Fruit fly (Drosophila melanogaster) whole organism, embryonic: ENCODE results near the gene CG6296.

Experiments
- Atf-2 ChIP-seq: fragments of 200-800 bp; sonication (Bioruptor generic); optimal IDR thresholded peaks from 2 replicates; lab custom pipeline; 2016; ENCODE audit warnings: missing biosample characterization, missing genetic modification characterization
- BtbVII ChIP-seq: fragments of 200-800 bp; sonication (Bioruptor generic); optimal IDR thresholded peaks from 3 replicates; lab custom pipeline; 2017; ENCODE audit warnings: missing biosample characterization, mild to moderate bottlenecking, missing genetic modification characterization
- CG10321 ChIP-seq: fragments of 200-800 bp; sonication (Bioruptor generic); IDR thresholded peaks from 2 replicates; pipeline ENCODE4 v1.3.6; 2022; ENCODE audit warnings: missing biosample characterization, missing genetic modification characterization
- CG10654 ChIP-seq: fragments of 200-800 bp; sonication (Bioruptor generic); optimal IDR thresholded peaks from 2 replicates; lab custom pipeline; 2016; ENCODE audit warnings: missing biosample characterization, missing genetic modification characterization
- CG11398 ChIP-seq: fragments of 200-800 bp; sonication (Bioruptor generic); optimal IDR thresholded peaks from 2 replicates; lab custom pipeline; 2016; ENCODE audit warnings: missing biosample characterization, missing genetic modification characterization
- CG12219 ChIP-seq: fragments of 200-800 bp; sonication (Bioruptor generic); optimal IDR thresholded peaks from 3 replicates; lab custom pipeline; 2018; ENCODE audit warnings: missing biosample characterization, mild to moderate bottlenecking, missing genetic modification characterization
- CG12769 ChIP-seq: fragments of 200-800 bp; sonication (Bioruptor generic); optimal IDR thresholded peaks from 2 replicates; lab custom pipeline; 2019; ENCODE audit warnings: missing biosample characterization, mild to moderate bottlenecking, missing genetic modification characterization, moderate library complexity
- CG13123 ChIP-seq: fragments of 200-800 bp; sonication (Bioruptor generic); optimal IDR thresholded peaks from 2 replicates; lab custom pipeline; 2016; ENCODE audit warnings: missing biosample characterization, missing genetic modification characterization
- CG13296 ChIP-seq: fragments of 200-800 bp; sonication (Bioruptor generic); optimal IDR thresholded peaks from 3 replicates; lab custom pipeline; 2018; ENCODE audit warnings: missing biosample characterization, mild to moderate bottlenecking, missing genetic modification characterization
- CG13624 ChIP-seq: fragments of 200-800 bp; sonication (Bioruptor generic); optimal IDR thresholded peaks from 2 replicates; lab custom pipeline; 2016; ENCODE audit warnings: missing biosample characterization, missing genetic modification characterization
- CG13894 ChIP-seq: fragments of 200-800 bp; sonication (Bioruptor generic); optimal IDR thresholded peaks from 3 replicates; lab custom pipeline; 2018; ENCODE audit warnings: missing biosample characterization, mild to moderate bottlenecking, missing genetic modification characterization, moderate library complexity
- CG16779 ChIP-seq: fragments of 200-800 bp; sonication (Bioruptor generic); IDR thresholded peaks from 2 replicates; pipeline ENCODE4 v1.3.6; 2022; ENCODE audit warnings: missing biosample characterization, missing genetic modification characterization
- CG17612 ChIP-seq: fragments of 200-800 bp; sonication (Bioruptor generic); IDR thresholded peaks from 2 replicates; pipeline ENCODE4 v1.3.6; 2022; ENCODE audit warnings: missing biosample characterization, missing genetic modification characterization
- CG18764 ChIP-seq: fragments of 200-800 bp; sonication (Bioruptor generic); optimal IDR thresholded peaks from 3 replicates; lab custom pipeline; 2016; ENCODE audit warnings: missing biosample characterization, missing genetic modification characterization
- CG2120 ChIP-seq: fragments of 200-800 bp; sonication (Bioruptor generic); optimal IDR thresholded peaks from 3 replicates; lab custom pipeline; 2016; ENCODE audit warnings: missing biosample characterization, missing genetic modification characterization
- CG2875 ChIP-seq: fragments of 200-800 bp; sonication (Bioruptor generic); optimal IDR thresholded peaks from 2 replicates; lab custom pipeline; 2017; ENCODE audit warnings: missing biosample characterization, mild to moderate bottlenecking, missing genetic modification characterization, missing genetic modification reagents
- CG30020 ChIP-seq: fragments of 200-800 bp; optimal IDR thresholded peaks from 2 replicates; lab custom pipeline; 2019; ENCODE audit warnings: missing biosample characterization, mild to moderate bottlenecking, missing genetic modification characterization, moderate library complexity
- CG30403 ChIP-seq: fragments of 200-800 bp; sonication (Bioruptor generic); optimal IDR thresholded peaks from 3 replicates; lab custom pipeline; 2016; ENCODE audit warnings: missing biosample characterization, missing genetic modification characterization
- CG31365 ChIP-seq: fragments of 200-800 bp; sonication (Bioruptor generic); optimal IDR thresholded peaks from 2 replicates; lab custom pipeline; 2018; ENCODE audit warnings: missing biosample characterization, mild to moderate bottlenecking, missing genetic modification characterization
- CG4707 ChIP-seq: fragments of 200-800 bp; sonication (Bioruptor generic); optimal IDR thresholded peaks from 2 replicates; lab custom pipeline; 2018; ENCODE audit warnings: missing biosample characterization, mild to moderate bottlenecking, missing genetic modification characterization, moderate library complexity
- CG5245 ChIP-seq: fragments of 200-800 bp; sonication (Bioruptor generic); optimal IDR thresholded peaks from 3 replicates; lab custom pipeline; 2016; ENCODE audit warnings: missing biosample characterization, missing genetic modification characterization
- CG9437 ChIP-seq: fragments of 200-800 bp; sonication (Bioruptor generic); optimal IDR thresholded peaks from 2 replicates; lab custom pipeline; 2018; ENCODE audit warnings: missing biosample characterization, mild to moderate bottlenecking, missing genetic modification characterization
- Chrac-16 ChIP-seq: fragments of 200-800 bp; sonication (Bioruptor generic); optimal IDR thresholded peaks from 3 replicates; lab custom pipeline; 2016; ENCODE audit warnings: missing biosample characterization, missing genetic modification characterization
- CrebB ChIP-seq: fragments of 200-800 bp; sonication (Bioruptor generic); optimal IDR thresholded peaks from 3 replicates; lab custom pipeline; 2018; ENCODE audit warnings: missing biosample characterization, mild to moderate bottlenecking, missing genetic modification characterization
- Dp ChIP-seq: fragments of 200-800 bp; sonication (Bioruptor generic); optimal IDR thresholded peaks from 2 replicates; lab custom pipeline; 2018; ENCODE audit warnings: missing biosample characterization, mild to moderate bottlenecking, missing genetic modification characterization, moderate library complexity
- Elba2 ChIP-seq: fragments of 200-800 bp; sonication (Bioruptor generic); optimal IDR thresholded peaks from 3 replicates; lab custom pipeline; 2016; ENCODE audit warnings: missing biosample characterization, missing genetic modification characterization
- Fer1 ChIP-seq: fragments of 200-800 bp; sonication (Bioruptor generic); optimal IDR thresholded peaks from 2 replicates; lab custom pipeline; 2017; ENCODE audit warnings: missing biosample characterization, mild to moderate bottlenecking, missing genetic modification characterization
- Hmx ChIP-seq: fragments of 200-800 bp; sonication (Bioruptor generic); optimal IDR thresholded peaks from 2 replicates; lab custom pipeline; 2016; ENCODE audit warnings: missing biosample characterization, missing genetic modification characterization
- Hsf ChIP-seq: fragments of 200-800 bp; sonication (Bioruptor generic); optimal IDR thresholded peaks from 3 replicates; lab custom pipeline; 2016; ENCODE audit warnings: missing biosample characterization, missing genetic modification characterization
- Nf-YB ChIP-seq: fragments of 200-800 bp; sonication (Bioruptor generic); optimal IDR thresholded peaks from 3 replicates; lab custom pipeline; 2019; ENCODE audit warnings: missing biosample characterization, mild to moderate bottlenecking, missing genetic modification characterization, moderate library complexity
- Stat92E ChIP-seq, 3 experiments: fragments of >200 bp in 2 of 3; fragments of 200-800 bp in 1 of 3; sonication (Bioruptor generic) in 1 of 3; optimal IDR thresholded peaks; 2 replicates each; lab custom pipeline; 2017 to 2019; ENCODE audit warnings: missing biosample characterization in 3 of 3, missing genetic modification characterization in 3 of 3, mild to moderate bottlenecking in 1 of 3, moderate library complexity in 1 of 3
- amos ChIP-seq: fragments of 200-800 bp; sonication (Bioruptor generic); IDR thresholded peaks from 2 replicates; pipeline ENCODE4 v1.3.6; 2022; ENCODE audit warnings: missing biosample characterization, missing genetic modification characterization; ENCODE audit not compliant: partially characterized antibody
- ase ChIP-seq: fragments of 200-800 bp; sonication (Bioruptor generic); IDR thresholded peaks from 3 replicates; pipeline ENCODE4 v1.3.6; 2022; ENCODE audit warnings: missing biosample characterization, missing genetic modification characterization
- bab2 ChIP-seq: fragments of 200-800 bp; sonication (Bioruptor generic); optimal IDR thresholded peaks from 2 replicates; lab custom pipeline; 2016; ENCODE audit warnings: missing biosample characterization, missing genetic modification characterization
- chif ChIP-seq, 2 experiments: fragments of 200-800 bp; sonication (Bioruptor generic); optimal IDR thresholded peaks; 3 replicates each; lab custom pipeline; 2016; ENCODE audit warnings: missing biosample characterization in 2 of 2, missing genetic modification characterization in 2 of 2
- croc ChIP-seq: fragments of 200-800 bp; sonication (Bioruptor generic); conservative IDR thresholded peaks from 3 replicates; pipeline ENCODE4 v1.3.6; 2022; ENCODE audit warnings: missing biosample characterization, missing genetic modification characterization
- da ChIP-seq: fragments of 200-800 bp; sonication (Bioruptor generic); optimal IDR thresholded peaks from 2 replicates; lab custom pipeline; 2016; ENCODE audit warnings: missing biosample characterization, missing genetic modification characterization
- danr ChIP-seq: fragments of 200-800 bp; sonication (Bioruptor generic); IDR thresholded peaks from 2 replicates; pipeline ENCODE4 v1.3.6; 2022; ENCODE audit warnings: missing biosample characterization, missing genetic modification characterization
- dmrt99B ChIP-seq: fragments of 200-800 bp; sonication (Bioruptor generic); optimal IDR thresholded peaks from 2 replicates; lab custom pipeline; 2018; ENCODE audit warnings: missing biosample characterization, mild to moderate bottlenecking, missing genetic modification characterization, moderate library complexity
- dpn ChIP-seq, 2 experiments: fragments of 200-800 bp; sonication (Bioruptor generic); optimal IDR thresholded peaks; 3 replicates each; lab custom pipeline; 2016; ENCODE audit warnings: missing biosample characterization in 2 of 2, missing genetic modification characterization in 2 of 2
- fd96Cb ChIP-seq: fragments of 200-800 bp; sonication (Bioruptor generic); optimal IDR thresholded peaks from 2 replicates; lab custom pipeline; 2018; ENCODE audit warnings: missing biosample characterization, mild to moderate bottlenecking, missing genetic modification characterization, moderate library complexity
- gsb-n ChIP-seq: fragments of 200-800 bp; sonication (Bioruptor generic); optimal IDR thresholded peaks from 3 replicates; lab custom pipeline; 2018; ENCODE audit warnings: missing biosample characterization, mild to moderate bottlenecking, missing genetic modification characterization
- h ChIP-seq: fragments of >200 bp; optimal IDR thresholded peaks from 2 replicates; lab custom pipeline; 2017
- insv ChIP-seq, 2 experiments: fragments of 200-800 bp; sonication (Bioruptor generic); optimal IDR thresholded peaks; 3 replicates each; lab custom pipeline; 2016 to 2018; ENCODE audit warnings: missing biosample characterization in 2 of 2, missing genetic modification characterization in 2 of 2
- lilli ChIP-seq: fragments of 200-800 bp; sonication (Bioruptor generic); optimal IDR thresholded peaks from 3 replicates; lab custom pipeline; 2016; ENCODE audit warnings: missing biosample characterization, missing genetic modification characterization
- lov ChIP-seq, 2 experiments: fragments of 200-800 bp in 1 of 2; fragments of >200 bp in 1 of 2; sonication (Bioruptor generic) in 1 of 2; IDR thresholded peaks in 1 of 2; optimal IDR thresholded peaks in 1 of 2; 2 replicates in 1 of 2; 3 replicates in 1 of 2; pipeline versions ENCODE4 v1.3.6 to Lab custom; 2017 to 2022; ENCODE audit warnings: missing biosample characterization in 1 of 2, missing genetic modification characterization in 1 of 2
- pros ChIP-seq: fragments of 200-800 bp; sonication (Bioruptor generic); optimal IDR thresholded peaks from 3 replicates; lab custom pipeline; 2019; ENCODE audit warnings: missing biosample characterization, mild to moderate bottlenecking, missing genetic modification characterization, moderate library complexity
- schlank ChIP-seq: fragments of 200-800 bp; sonication (Bioruptor generic); optimal IDR thresholded peaks from 2 replicates; lab custom pipeline; 2018; ENCODE audit warnings: missing biosample characterization, mild to moderate bottlenecking, missing genetic modification characterization
- toy ChIP-seq: fragments of 200-800 bp; sonication (Bioruptor generic); IDR thresholded peaks from 2 replicates; pipeline ENCODE4 v1.3.6; 2022; ENCODE audit warnings: missing biosample characterization, missing genetic modification characterization
- unpg ChIP-seq: fragments of 200-800 bp; sonication (Bioruptor generic); optimal IDR thresholded peaks from 3 replicates; lab custom pipeline; 2018; ENCODE audit warnings: missing biosample characterization, mild to moderate bottlenecking, missing genetic modification characterization, moderate library complexity

The CG6296 gene

DNA sequence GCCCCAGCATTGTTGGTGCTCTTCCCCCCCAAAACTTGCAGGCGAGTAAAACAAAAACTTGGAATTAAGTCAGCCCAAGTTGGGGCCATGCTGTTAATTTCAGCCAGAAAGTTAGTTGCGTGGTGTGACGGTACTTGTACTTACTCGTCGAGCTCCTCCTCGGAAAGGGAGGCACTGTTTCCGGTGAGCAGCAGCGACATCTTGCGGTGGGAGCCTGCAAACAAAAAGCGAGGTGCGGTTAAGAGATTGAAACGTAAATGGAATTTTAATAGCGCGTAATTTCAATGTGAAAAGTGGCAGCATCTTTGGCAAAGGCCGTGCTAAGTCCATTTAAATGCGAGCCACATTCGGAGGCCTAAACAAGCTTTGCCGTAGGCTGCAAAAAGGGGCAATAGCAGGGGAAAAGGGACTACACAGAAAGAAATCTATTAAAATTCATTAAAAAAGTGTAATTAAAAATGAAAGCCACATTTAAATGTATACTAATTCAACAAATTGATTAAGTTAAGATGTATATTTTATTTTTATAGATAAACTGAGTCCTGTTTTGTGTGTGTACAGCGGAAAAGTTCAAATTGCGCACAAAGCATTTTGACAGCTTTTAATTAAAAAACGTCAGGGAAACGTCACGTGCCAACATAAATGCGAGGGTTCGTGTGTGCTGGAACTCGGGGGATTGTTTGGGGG, 48.8 kb downstream of the CG6296 start (continued):
- TF ChIP-seq pros (GFP tag; lab: Kevin White, UChicago) (no peak), fd96Cb (tag; lab: Kevin White, UChicago) (no peak), dmrt99B (no peak), CG5245 (GFP tag; lab: Kevin White, UChicago) (no peak), schlank (tag; lab: Kevin White, UChicago) (no peak), ase (GFP tag; lab: Robert Waterston, UW) (no peak), Nf-YB (GFP tag; lab: Kevin White, UChicago) (no peak), CG13894 (tag; lab: Kevin White, UChicago) (no peak), gsb-n (tag; lab: Kevin White, UChicago) (no peak), CG31365 (tag; lab: Kevin White, UChicago) (no peak), CG11398 (GFP tag; lab: Kevin White, UChicago) (no peak), CG2120 (GFP tag; lab: Kevin White, UChicago) (peak; percentile 10), CG30020 (tag; lab: Kevin White, UChicago) (no peak), Atf-2 (GFP tag; lab: Kevin White, UChicago) (no peak), croc (GFP tag; lab: Robert Waterston, UW) (no peak), Dp (no peak), Chrac-16 (GFP tag; lab: Kevin White, UChicago) (no peak), CG13624 (GFP tag; lab: Kevin White, UChicago) (no peak), CG18764 (GFP tag; lab: Kevin White, UChicago) (no peak), CG17612 (no peak), insv (GFP tag; optimal IDR thresholded peaks at IDR 0.05; lab: Kevin White, UChicago) (no peak), BtbVII (peak; percentile 7), danr (GFP tag; lab: Robert Waterston, UW) (no peak), CG30403 (GFP tag; lab: Kevin White, UChicago) (no peak), CG12219 (GFP tag; lab: Kevin White, UChicago) (peak; percentile 23), Hmx (GFP tag; lab: Kevin White, UChicago) (no peak), amos (GFP tag; lab: Robert Waterston, UW) (no peak), Stat92E (GFP tag; optimal IDR thresholded peaks at IDR 0.05; lab: Kevin White, UChicago) (no peak), CG13296 (no peak), CG12769 (tag; lab: Kevin White, UChicago) (no peak), da (no peak), chif (GFP tag; optimal IDR thresholded peaks at IDR 0.05; lab: Kevin White, UChicago) (no peak), h (lab: Kevin White, UChicago) (no peak), CG13123 (GFP tag; lab: Kevin White, UChicago) (no peak), bab2 (GFP tag; lab: Kevin White, UChicago) (no peak), CG16779 (GFP tag; lab: Robert Waterston, UW) (no peak), CG10654 (GFP tag; lab: Kevin White, UChicago) (no peak), CG9437 (GFP tag; lab: Kevin White, UChicago) (peak; percentile 6), CG10321 (GFP tag; lab: Robert Waterston, UW) (no peak), CG4707 (no peak), CG2875 (GFP tag; lab: Kevin White, UChicago) (no peak), toy (no peak), Fer1 (GFP tag; lab: Kevin White, UChicago) (no peak), unpg (GFP tag; lab: Kevin White, UChicago) (no peak), Elba2 (no peak), Hsf (GFP tag; lab: Kevin White, UChicago) (no peak), lov (optimal IDR thresholded peaks at IDR 0.05; lab: Kevin White, UChicago) (no peak), lov (GFP tag; IDR thresholded peaks at IDR 0.05; lab: Robert Waterston, UW) (0 out of 3 replicates have a peak, but pooled peaks have one; percentile 38), lilli (no peak), CrebB (tag; lab: Kevin White, UChicago) (no peak), dpn (GFP tag; optimal IDR thresholded peaks at IDR 0.05; lab: Kevin White, UChicago) (no peak)
